Worm (Caenorhabditis elegans) whole organism, L4 larva: Measurements from ENCODE around the gene dsl-7.

Experiments used
- ceh-28 ChIP-seq: fragments of 150-350 bp; optimal IDR thresholded peaks from 2 replicates; lab custom pipeline; 2014; ENCODE audit warnings: missing biosample characterization, missing genetic modification reagents, missing genetic modification characterization
- egl-43 ChIP-seq: fragments of 200-800 bp; sonication (Bioruptor generic); IDR thresholded peaks from 2 replicates; pipeline ENCODE4 v1.3.6; 2022; ENCODE audit warnings: missing genetic modification reagents, missing genetic modification characterization, missing compliant biosample characterization
- nhr-48 ChIP-seq: sonication (generic microtip); optimal IDR thresholded peaks from 2 replicates; lab custom pipeline; 2016; ENCODE audit warnings: mild to moderate bottlenecking, missing genetic modification characterization, missing compliant biosample characterization

ce11 chrV:12944229-12944628 lies 48.7 kb upstream of the dsl-7 start, which contains the start of gene T16G1.3:
- TF ChIP-seq ceh-28 (tag; lab: Kevin White, UChicago) (no peak), nhr-48 (tag; lab: Kevin White, UChicago) (no peak), egl-43 (GFP tag; lab: Robert Waterston, UW) (no peak)
